Worm (Caenorhabditis elegans): Measurements from ENCODE around the gene gcn-1.

DNA sequence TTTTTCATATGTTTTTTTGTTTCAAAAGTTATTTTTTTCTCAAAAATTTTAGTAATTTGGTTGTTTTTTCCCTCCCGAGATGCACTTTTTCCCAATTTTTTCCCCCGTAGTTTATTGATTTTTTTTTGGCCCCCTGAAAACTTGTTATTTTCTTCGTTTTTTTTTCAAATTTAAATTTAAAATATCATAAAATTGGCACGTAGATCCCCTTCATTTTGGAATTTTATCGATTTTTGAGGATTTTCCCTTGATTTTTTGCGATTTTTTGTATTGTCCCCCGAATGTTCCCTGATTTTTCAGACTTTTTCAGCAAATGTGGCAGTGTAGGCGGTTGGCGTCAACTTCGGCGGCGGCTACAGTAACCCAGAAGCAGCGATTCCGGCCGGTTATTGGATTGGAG lies 46.0 kb downstream of the gcn-1 start, which contains the start of gene C39B5.6:
- TF ChIP-seq nhr-48 (tag; optimal IDR thresholded peaks at IDR 0.05) (no peak), ztf-11 (tag; optimal IDR thresholded peaks at IDR 0.05) (no peak), zag-1 (tag; optimal IDR thresholded peaks at IDR 0.05) (no peak), skn-1 (tag; optimal IDR thresholded peaks at IDR 0.05) (no peak), duxl-1 (tag; optimal IDR thresholded peaks at IDR 0.05; ENCODE audit: poor library complexity) (no peak), lin-15B (tag; optimal IDR thresholded peaks at IDR 0.05) (no peak), rbr-2 (tag; optimal IDR thresholded peaks at IDR 0.05) (no peak), nhr-77 (tag; optimal IDR thresholded peaks at IDR 0.05) (no peak), unc-39 (tag; optimal IDR thresholded peaks at IDR 0.05) (no peak), jun-1 (tag; optimal IDR thresholded peaks at IDR 0.05) (no peak), ZK546.5 (tag; optimal IDR thresholded peaks at IDR 0.05) (no peak), vab-7 (GFP tag; IDR thresholded peaks at IDR 0.05) (no peak)
